Worm (Caenorhabditis elegans): ENCODE results near the gene H40L08.1.

- TF ChIP-seq pha-4 (tag; optimal IDR thresholded peaks at IDR 0.05) (no peak), somi-1 (GFP tag; optimal IDR thresholded peaks at IDR 0.05) (no peak), ccch-3 (GFP tag; optimal IDR thresholded peaks at IDR 0.05) (no peak), unc-130 (GFP tag; optimal IDR thresholded peaks at IDR 0.05) (no peak)
Measured at ce11 chrX:15133180-15133579, 49.3 kb upstream of the H40L08.1 start.
